Worm (Caenorhabditis elegans) whole organism, early embryonic: ENCODE results near the gene R09H10.6.

Experiments
- ama-1 ChIP-seq: fragments of 150-350 bp; optimal IDR thresholded peaks from 2 replicates; lab custom pipeline; 2014
- ceh-36 ChIP-seq: sonication (generic microtip); optimal IDR thresholded peaks from 2 replicates; lab custom pipeline; 2016; ENCODE audit warnings: missing genetic modification characterization, inconsistent platforms, missing compliant biosample characterization
- flt-1 ChIP-seq: fragments of 200-800 bp; sonication (Bioruptor generic); IDR thresholded peaks from 2 replicates; pipeline ENCODE4 v1.3.6; 2022; ENCODE audit warnings: missing genetic modification characterization, missing compliant biosample characterization
- hmg-4 ChIP-seq: fragments of 200-800 bp; sonication (Bioruptor generic); optimal IDR thresholded peaks from 2 replicates; lab custom pipeline; 2018; ENCODE audit warnings: mild to moderate bottlenecking, missing genetic modification characterization, missing compliant biosample characterization
- hnd-1 ChIP-seq: sonication (generic microtip); optimal IDR thresholded peaks from 2 replicates; lab custom pipeline; 2016; ENCODE audit warnings: missing genetic modification characterization, missing compliant biosample characterization
- scrt-1 ChIP-seq: fragments of 200-800 bp; sonication (Bioruptor generic); IDR thresholded peaks from 2 replicates; pipeline ENCODE4 v1.3.6; 2022; ENCODE audit warnings: missing genetic modification characterization, missing compliant biosample characterization
- sea-1 ChIP-seq: fragments of 200-800 bp; sonication (Bioruptor generic); conservative IDR thresholded peaks from 2 replicates; pipeline ENCODE4 v1.3.6; 2022; ENCODE audit warnings: missing genetic modification characterization, missing compliant biosample characterization
- tbx-37 ChIP-seq: fragments of 200-800 bp; sonication (Bioruptor generic); conservative IDR thresholded peaks from 2 replicates; pipeline ENCODE4 v1.3.6; 2022; ENCODE audit warnings: missing genetic modification reagents, missing genetic modification characterization, missing compliant biosample characterization

DNA sequence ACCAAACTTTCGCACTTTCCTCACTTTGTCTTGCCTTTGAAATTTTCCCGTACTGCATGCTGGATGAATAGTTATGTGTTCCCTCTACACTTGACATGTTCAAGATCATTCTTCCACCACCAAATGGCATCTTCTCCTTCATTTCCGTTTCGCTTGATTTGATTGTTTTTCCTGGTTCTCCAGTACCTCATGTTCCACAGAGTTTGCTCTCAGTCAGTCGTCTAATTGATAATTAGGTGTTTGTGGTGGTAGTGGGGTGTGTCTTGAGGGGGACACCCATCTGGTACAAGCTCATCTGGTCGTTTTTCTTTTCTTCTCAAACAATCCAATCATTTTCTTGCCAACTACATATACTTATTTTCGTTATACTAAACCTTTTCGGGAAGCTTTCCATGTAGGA, 37.4 kb upstream of the R09H10.6 start:
- TF ChIP-seq ama-1 (lab: Kevin White, UChicago), result no peak
- TF ChIP-seq sea-1 (GFP tag; lab: Robert Waterston, UW), result no peak
- TF ChIP-seq tbx-37, result no peak
- TF ChIP-seq ceh-36 (tag; lab: Kevin White, UChicago), result no peak
- TF ChIP-seq hnd-1 (tag; lab: Kevin White, UChicago), result no peak
- TF ChIP-seq hmg-4, result no peak
- TF ChIP-seq flt-1 (GFP tag; lab: Robert Waterston, UW), result no peak
- TF ChIP-seq scrt-1 (GFP tag; lab: Robert Waterston, UW), result no peak
